Worm (Caenorhabditis elegans): ENCODE results near the gene K04C2.3.

- TF ChIP-seq ztf-29 (GFP tag; IDR thresholded peaks at IDR 0.05) (no peak), cog-1 (tag; optimal IDR thresholded peaks at IDR 0.05) (no peak)
These were observed 22.3 kb downstream of the K04C2.3 start for ce11 chrIII:6895166-6895565.
